Fruit fly (Drosophila melanogaster): Measurements from ENCODE around the gene lqf.

lqf gene

DNA sequence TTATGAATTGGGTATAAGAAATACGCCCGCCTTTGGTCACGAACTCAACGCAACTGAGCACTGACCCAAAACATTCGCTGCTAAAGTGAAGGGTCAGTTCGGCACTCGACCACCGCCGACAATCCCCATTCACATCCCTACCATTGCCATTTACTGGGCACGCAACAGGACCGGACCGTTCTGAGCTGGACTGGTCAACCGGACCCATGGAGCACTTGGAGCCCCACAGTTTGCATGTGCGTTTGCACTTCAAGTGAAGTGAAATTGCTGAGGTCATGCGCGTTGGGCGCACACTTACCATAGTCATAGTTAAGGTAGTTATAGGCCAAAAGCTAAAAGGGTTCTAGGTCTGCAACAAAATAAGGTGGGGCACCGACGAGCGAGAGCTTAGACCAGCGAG is 31.4 kb downstream of the lqf start, which contains the start of gene CG14837:
TSS of gene CG14837 (minus strand) at position 101 of the 400 bp plus-strand sequence.
- TF ChIP-seq Dll (optimal IDR thresholded peaks at IDR 0.05) (no peak), EcR (GFP tag; optimal IDR thresholded peaks at IDR 0.05) (no peak)

DNA sequence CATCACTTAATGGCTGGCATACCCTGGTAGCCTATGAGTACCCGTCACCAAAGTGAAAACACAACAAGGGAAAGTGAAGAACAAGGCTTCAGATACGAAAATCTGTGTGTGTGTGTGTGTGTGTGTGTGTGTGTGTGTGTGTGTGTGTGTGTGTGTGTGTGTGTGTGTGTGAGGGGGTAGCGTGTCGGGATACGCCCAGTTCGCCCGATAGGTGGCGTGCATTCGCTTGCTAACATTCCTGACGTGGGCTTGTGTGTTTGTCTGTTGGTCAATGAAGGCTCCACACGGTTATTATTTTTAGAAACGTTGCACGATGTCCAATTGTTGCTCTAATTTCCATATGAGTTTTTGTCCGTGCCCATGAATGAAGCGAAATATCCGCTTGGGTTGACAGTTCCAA is 32.0 kb downstream of the lqf start:
- TF ChIP-seq EcR (GFP tag; optimal IDR thresholded peaks at IDR 0.05), result no peak

DNA sequence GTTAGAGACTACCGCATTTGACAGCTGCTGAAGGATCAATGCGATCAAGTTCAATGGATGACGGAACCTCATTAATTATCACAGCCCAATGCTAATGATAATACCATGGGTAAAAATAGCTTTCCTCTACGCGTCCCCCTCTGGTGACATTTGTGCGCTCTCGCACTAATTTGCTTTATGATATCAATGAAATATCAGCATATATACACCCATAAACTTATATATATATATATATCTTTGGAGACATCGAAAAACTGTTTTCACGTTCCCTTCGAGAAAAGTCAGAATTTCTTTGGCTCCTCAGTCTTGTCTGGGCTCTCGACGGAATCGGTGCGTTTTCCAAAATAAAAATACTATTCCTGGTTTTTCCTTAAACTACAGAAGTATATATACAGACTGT is 33.7 kb downstream of the lqf start, which contains the start of gene frac:
TSS of gene frac (plus strand) at position 301 of the 400 bp plus-strand sequence.
- TF ChIP-seq psq (optimal IDR thresholded peaks at IDR 0.05) (no peak), usp (GFP tag; optimal IDR thresholded peaks at IDR 0.05) (no peak), Dll (optimal IDR thresholded peaks at IDR 0.05) (no peak), CG8478 (optimal IDR thresholded peaks at IDR 0.05) (no peak), pan (optimal IDR thresholded peaks at IDR 0.05) (no peak), EcR (GFP tag; optimal IDR thresholded peaks at IDR 0.05) (no peak)

DNA sequence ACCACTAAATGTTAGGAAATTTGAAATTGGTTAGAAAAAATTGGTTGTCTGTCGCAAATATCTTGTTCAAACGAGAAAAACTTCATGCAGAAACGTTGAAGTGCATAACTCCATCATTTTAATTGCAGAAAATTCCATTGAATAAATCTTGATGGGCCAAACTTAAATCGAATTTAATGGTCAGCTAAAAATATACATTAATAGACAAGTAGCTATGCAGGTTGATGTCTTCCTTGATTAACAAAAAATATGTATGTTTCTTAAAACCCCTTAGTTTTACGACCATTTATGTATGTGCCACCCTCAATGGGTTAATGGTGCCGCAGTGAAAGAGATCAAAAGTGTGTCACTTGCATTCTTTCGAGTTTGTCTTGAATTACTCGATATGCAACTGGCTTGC is 44.4 kb downstream of the lqf start:
- TF ChIP-seq usp (GFP tag; optimal IDR thresholded peaks at IDR 0.05), result no peak
- TF ChIP-seq EcR (GFP tag; optimal IDR thresholded peaks at IDR 0.05), result no peak
- no peak for TF ChIP-seq CG8478 (optimal IDR thresholded peaks at IDR 0.05)
- TF ChIP-seq psq (optimal IDR thresholded peaks at IDR 0.05), result no peak
- no peak for TF ChIP-seq Dll (optimal IDR thresholded peaks at IDR 0.05)
- TF ChIP-seq pan (optimal IDR thresholded peaks at IDR 0.05), result no peak

DNA sequence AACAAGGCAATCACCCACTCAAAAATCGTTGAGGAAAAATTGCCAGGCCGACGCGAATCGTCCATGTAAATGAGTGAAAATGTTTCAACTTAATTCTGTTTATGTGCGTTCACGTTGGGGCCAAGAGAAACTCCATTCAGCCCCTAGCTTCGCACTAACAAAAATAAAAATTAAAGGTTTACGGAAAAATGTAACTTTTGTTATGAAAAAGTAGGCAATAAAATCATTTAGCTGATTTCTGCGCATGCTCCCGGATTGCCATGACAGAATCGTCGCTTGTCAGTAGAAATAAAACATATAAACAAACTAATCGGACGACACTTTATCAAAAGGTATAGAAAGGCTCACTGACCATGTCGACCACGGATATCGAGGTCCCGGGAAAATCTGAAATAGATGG is 54.6 kb downstream of the lqf start, which contains the start of gene mmm:
TSS of gene mmm (plus strand) at position 301 of the 400 bp plus-strand sequence.
- TF ChIP-seq Dll (optimal IDR thresholded peaks at IDR 0.05) (no peak), usp (GFP tag; optimal IDR thresholded peaks at IDR 0.05) (no peak), pan (optimal IDR thresholded peaks at IDR 0.05) (no peak), CG8478 (optimal IDR thresholded peaks at IDR 0.05) (no peak), psq (optimal IDR thresholded peaks at IDR 0.05) (no peak), EcR (GFP tag; optimal IDR thresholded peaks at IDR 0.05) (no peak)

Measured in whole organism.